Worm (Caenorhabditis elegans): ENCODE data around the gene F53F1.6.
A peak's percentile ranks its signal among the peaks of the same experiment; 100 is the strongest.

Gene F53F1.6

ce11 chrV:13369663-13370062 is 47.8 kb downstream of the F53F1.6 start:
- TF ChIP-seq nhr-80 (tag; optimal IDR thresholded peaks at IDR 0.05): peak; percentile 87
- TF ChIP-seq ZK185.1 (tag; optimal IDR thresholded peaks at IDR 0.05; ENCODE audit: poor library complexity, severe bottlenecking): peak; percentile 29
- TF ChIP-seq somi-1 (GFP tag; optimal IDR thresholded peaks at IDR 0.05): no peak
- TF ChIP-seq F57A8.1 (GFP tag; optimal IDR thresholded peaks at IDR 0.05): no peak
- TF ChIP-seq tlf-1 (GFP tag; optimal IDR thresholded peaks at IDR 0.05): peak; percentile 19
- TF ChIP-seq T07F8.4 (tag; optimal IDR thresholded peaks at IDR 0.05): no peak
- TF ChIP-seq C06A6.2 (GFP tag; conservative IDR thresholded peaks at IDR 0.05): 0 out of 2 replicates have a peak, but pooled peaks have one; percentile 25
- no peak for TF ChIP-seq madf-6 (GFP tag; IDR thresholded peaks at IDR 0.05)
- no peak for TF ChIP-seq B0261.1 (tag; optimal IDR thresholded peaks at IDR 0.05)
- TF ChIP-seq cebp-2 (GFP tag; IDR thresholded peaks at IDR 0.05): 0 out of 2 replicates have a peak, but pooled peaks have one; percentile 36

ce11 chrV:13367024-13367423 is 50.4 kb downstream of the F53F1.6 start, which contains the start of gene srx-125:
TSS of gene srx-125 (plus strand) at chrV:13367324.
- TF ChIP-seq Y56A3A.18 (GFP tag; IDR thresholded peaks at IDR 0.05) (no peak), tbx-9 (tag; optimal IDR thresholded peaks at IDR 0.05; ENCODE audit: borderline replicate concordance) (no peak), pha-4 (tag; optimal IDR thresholded peaks at IDR 0.05) (no peak)

ce11 chrV:13366488-13366887 is 50.9 kb downstream of the F53F1.6 start:
- no peak for TF ChIP-seq D2030.7 (GFP tag; IDR thresholded peaks at IDR 0.05)
- no peak for TF ChIP-seq F33H1.4 (GFP tag; IDR thresholded peaks at IDR 0.05)
- no peak for TF ChIP-seq ztf-18 (tag; optimal IDR thresholded peaks at IDR 0.05)
- TF ChIP-seq atf-7 (tag; optimal IDR thresholded peaks at IDR 0.05): no peak
- no peak for TF ChIP-seq aptf-3 (GFP tag; IDR thresholded peaks at IDR 0.05)
- no peak for TF ChIP-seq Y56A3A.18 (GFP tag; IDR thresholded peaks at IDR 0.05)
- no peak for TF ChIP-seq unc-130 (GFP tag; optimal IDR thresholded peaks at IDR 0.05)
- no peak for TF ChIP-seq ztf-3 (GFP tag; optimal IDR thresholded peaks at IDR 0.05)
- no peak for TF ChIP-seq nfya-2 (GFP tag; IDR thresholded peaks at IDR 0.05)
- TF ChIP-seq hmg-20 (GFP tag; IDR thresholded peaks at IDR 0.05): no peak
